Worm (Caenorhabditis elegans): ENCODE results near the gene rin-1.
"Not testable (repeated sequence)": the region's sequence is repeated elsewhere in the genome, so short reads cannot be mapped to it uniquely, and the experiment has no call there.

The rin-1 gene

ce11 chrV:14763582-14763981, 51.8 kb downstream of the rin-1 start:
- no peak for TF ChIP-seq nhr-28 (tag; optimal IDR thresholded peaks at IDR 0.05)
- no peak for TF ChIP-seq zag-1 (tag; optimal IDR thresholded peaks at IDR 0.05)
- no peak for TF ChIP-seq ama-1 (optimal IDR thresholded peaks at IDR 0.05)
- TF ChIP-seq tbx-2 (tag; optimal IDR thresholded peaks at IDR 0.05) = no peak
- no peak for TF ChIP-seq hmg-11 (tag; optimal IDR thresholded peaks at IDR 0.05)
- TF ChIP-seq ZK546.5 (tag; optimal IDR thresholded peaks at IDR 0.05) = no peak
- no peak for TF ChIP-seq unc-62 (GFP tag; optimal IDR thresholded peaks at IDR 0.05)
- no peak for TF ChIP-seq sea-2 (GFP tag; optimal IDR thresholded peaks at IDR 0.05)
- TF ChIP-seq mml-1 (tag; optimal IDR thresholded peaks at IDR 0.05) = no peak
- TF ChIP-seq nhr-23 (tag; optimal IDR thresholded peaks at IDR 0.05) = no peak
- TF ChIP-seq nhr-11 (tag; optimal IDR thresholded peaks at IDR 0.05) = no peak
- no peak for TF ChIP-seq ztf-4 (tag; optimal IDR thresholded peaks at IDR 0.05)
- TF ChIP-seq elt-3 (tag; optimal IDR thresholded peaks at IDR 0.05) = no peak
- TF ChIP-seq ztf-11 (tag; optimal IDR thresholded peaks at IDR 0.05) = no peak
- no peak for TF ChIP-seq pha-4 (tag; optimal IDR thresholded peaks at IDR 0.05)
- no peak for TF ChIP-seq nhr-12 (tag; optimal IDR thresholded peaks at IDR 0.05)
- no peak for TF ChIP-seq nhr-77 (tag; optimal IDR thresholded peaks at IDR 0.05)
- TF ChIP-seq nhr-76 (tag; optimal IDR thresholded peaks at IDR 0.05) = no peak
- no peak for TF ChIP-seq pqm-1 (tag; optimal IDR thresholded peaks at IDR 0.05)
- TF ChIP-seq unc-39 (tag; optimal IDR thresholded peaks at IDR 0.05) = no peak

- TF ChIP-seq skn-1 (tag; optimal IDR thresholded peaks at IDR 0.05) (no peak), fkh-10 (GFP tag; optimal IDR thresholded peaks at IDR 0.05) (no peak), nhr-237 (tag; optimal IDR thresholded peaks at IDR 0.05) (no peak), nhr-76 (tag; optimal IDR thresholded peaks at IDR 0.05) (no peak), jun-1 (tag; optimal IDR thresholded peaks at IDR 0.05) (no peak), ztf-11 (tag; optimal IDR thresholded peaks at IDR 0.05) (no peak), unc-62 (GFP tag; optimal IDR thresholded peaks at IDR 0.05) (no peak), ceh-82 (tag; optimal IDR thresholded peaks at IDR 0.05) (no peak), pqm-1 (tag; optimal IDR thresholded peaks at IDR 0.05) (no peak), fos-1 (tag; optimal IDR thresholded peaks at IDR 0.05) (no peak)
Observed at ce11 chrV:14762563-14762962, 52.8 kb downstream of the rin-1 start.

ce11 chrV:14750357-14750756, 65.0 kb downstream of the rin-1 start, which contains the start of gene nspa-10:
Gene nspa-10, minus strand, starts transcription at chrV:14750457.
- TF ChIP-seq unc-62 (GFP tag; optimal IDR thresholded peaks at IDR 0.05); pha-4 (tag; optimal IDR thresholded peaks at IDR 0.05); mml-1 (tag; optimal IDR thresholded peaks at IDR 0.05): not testable (repeated sequence)

- TF ChIP-seq nfya-1 (tag; optimal IDR thresholded peaks at IDR 0.05; ENCODE audit: insufficient read depth) (no peak), nhr-237 (tag; optimal IDR thresholded peaks at IDR 0.05) (no peak), elt-3 (tag; optimal IDR thresholded peaks at IDR 0.05) (no peak), ama-1 (optimal IDR thresholded peaks at IDR 0.05) (no peak), nhr-77 (tag; optimal IDR thresholded peaks at IDR 0.05) (no peak), egl-27 (tag; optimal IDR thresholded peaks at IDR 0.05) (no peak), egl-5 (tag; optimal IDR thresholded peaks at IDR 0.05) (no peak), nhr-67 (tag; optimal IDR thresholded peaks at IDR 0.05) (no peak), fkh-2 (tag; optimal IDR thresholded peaks at IDR 0.05) (no peak), eor-1 (tag; optimal IDR thresholded peaks at IDR 0.05) (no peak)
Observed at ce11 chrV:14748608-14749137, 66.7 kb downstream of the rin-1 start, which contains the start of the genes lipl-8 and Y50E8A.22. Gene lipl-8, minus strand, starts transcription at chrV:14748708. Gene Y50E8A.22, minus strand, starts transcription at chrV:14749087.

DNA sequence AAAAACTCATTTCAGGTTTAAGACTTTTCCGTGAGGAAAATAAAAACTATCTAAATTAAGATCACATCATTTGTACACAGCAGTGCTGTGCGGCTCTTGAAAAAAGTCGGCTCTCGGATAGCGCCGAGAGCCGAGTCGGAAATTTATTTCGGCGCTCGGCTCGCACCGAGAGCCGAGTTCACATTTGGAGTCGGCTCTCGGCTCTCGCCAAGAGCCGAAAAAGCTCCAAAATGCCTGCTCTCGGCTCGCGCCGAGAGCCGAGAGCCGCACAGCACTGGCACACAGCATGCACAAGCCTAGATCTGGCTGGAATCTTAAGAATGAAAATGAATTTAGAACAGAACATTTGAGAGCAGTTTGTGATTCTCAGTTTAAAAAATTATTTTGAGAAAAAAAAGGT, 68.4 kb downstream of the rin-1 start:
- TF ChIP-seq nhr-28 (tag; optimal IDR thresholded peaks at IDR 0.05) (no peak), elt-1 (tag; optimal IDR thresholded peaks at IDR 0.05) (no peak), nfya-1 (tag; optimal IDR thresholded peaks at IDR 0.05; ENCODE audit: insufficient read depth) (no peak), nhr-12 (tag; optimal IDR thresholded peaks at IDR 0.05) (no peak), elt-2 (tag; optimal IDR thresholded peaks at IDR 0.05) (no peak), unc-62 (GFP tag; optimal IDR thresholded peaks at IDR 0.05) (no peak)

Data from whole organism, L3 larva.